Worm (Caenorhabditis elegans) whole organism, late embryonic: ENCODE data around the gene srsx-29.

Experiments used
- ama-1 ChIP-seq: fragments of 150-350 bp; optimal IDR thresholded peaks from 2 replicates; lab custom pipeline; 2014
- ceh-22 ChIP-seq: sonication (generic microtip); optimal IDR thresholded peaks from 2 replicates; lab custom pipeline; 2017; ENCODE audit warnings: missing biosample characterization, missing genetic modification characterization
- pha-4 ChIP-seq: fragments of 150-350 bp; optimal IDR thresholded peaks from 2 replicates; lab custom pipeline; 2018; ENCODE audit warnings: missing biosample characterization, missing genetic modification reagents, missing genetic modification characterization
- pqm-1 ChIP-seq: sonication (generic microtip); optimal IDR thresholded peaks from 2 replicates; lab custom pipeline; 2016; ENCODE audit warnings: missing genetic modification characterization, missing compliant biosample characterization
- pros-1 ChIP-seq: fragments of 150-350 bp; optimal IDR thresholded peaks from 2 replicates; lab custom pipeline; 2014; ENCODE audit warnings: missing biosample characterization, missing genetic modification reagents, missing genetic modification characterization

DNA sequence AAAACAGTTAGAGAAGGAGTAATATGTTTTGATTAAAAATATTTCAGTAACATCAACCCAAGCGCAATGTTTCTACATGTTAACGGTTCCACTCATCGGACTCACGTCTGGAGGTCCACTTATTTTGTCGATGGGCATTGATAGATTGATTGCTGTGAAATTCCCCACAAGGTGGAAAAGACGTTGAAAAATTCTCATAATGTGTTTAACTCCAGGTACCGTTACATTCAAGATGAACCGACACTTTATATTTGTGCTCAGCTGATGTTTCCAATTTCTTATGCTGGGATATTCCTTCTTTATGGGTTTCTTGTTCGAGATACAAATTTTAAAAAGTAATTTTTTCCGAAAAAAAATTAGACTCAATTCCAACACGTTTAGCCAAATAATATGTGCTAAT lies 1.7 kb upstream of the srsx-29 start:
- TF ChIP-seq ceh-22 (no peak), pqm-1 (tag; lab: Kevin White, UChicago) (no peak), pha-4 (tag; lab: Kevin White, UChicago) (no peak), ama-1 (lab: Kevin White, UChicago) (no peak), pros-1 (no peak)
